2 fruit fly cellular contexts compared by ENCODE assay signal in genomic region chrX:2278782-2279304, dm6.
A peak's percentile ranks its signal among the peaks of the same experiment; 100 is the strongest.
TF ChIP-seq lines count a peak whose summit lies in the region.

No protein-coding gene starts in this region.

- TF ChIP-seq CTCF in whole organism, embryonic (GFP tag; optimal IDR thresholded peaks at IDR 0.05; lab: Kevin White, UChicago): no peak

TF ChIP-seq in whole organism, embryonic, 481 proteins besides CTCF, POLR2A, EP300 and RAD21:
- TF ChIP-seq chinmo (GFP tag; IDR thresholded peaks at IDR 0.05; lab: Robert Waterston, UW; ENCODE audit: partially characterized antibody) (peak; percentile 93), CG11398 (GFP tag; optimal IDR thresholded peaks at IDR 0.05; lab: Kevin White, UChicago) (no peak), CG9932 (GFP tag; IDR thresholded peaks at IDR 0.05; lab: Robert Waterston, UW) (peak; percentile 15; the same call in 1 of the 2 replicates), CG10431 (GFP tag; optimal IDR thresholded peaks at IDR 0.05; lab: Kevin White, UChicago) (no peak), peb (GFP tag; IDR thresholded peaks at IDR 0.05; lab: Robert Waterston, UW) (no peak), CG13424 (tag; optimal IDR thresholded peaks at IDR 0.05; lab: Kevin White, UChicago) (no peak), sd (tag; optimal IDR thresholded peaks at IDR 0.05; lab: Kevin White, UChicago) (peak; percentile 52), run (tag; optimal IDR thresholded peaks at IDR 0.05; lab: Kevin White, UChicago) (no peak), H15 (GFP tag; IDR thresholded peaks at IDR 0.05; lab: Robert Waterston, UW) (no peak), vnd (GFP tag; IDR thresholded peaks at IDR 0.05; lab: Robert Waterston, UW; ENCODE audit: partially characterized antibody) (no peak), ftz-f1 (GFP tag; optimal IDR thresholded peaks at IDR 0.05; lab: Kevin White, UChicago) (peak; percentile 28), dmrt11E (tag; optimal IDR thresholded peaks at IDR 0.05; lab: Kevin White, UChicago) (no peak), Hr78 (GFP tag; optimal IDR thresholded peaks at IDR 0.05; lab: Kevin White, UChicago) (peak in 1 of 2 experiments; percentile 80), phol (tag; optimal IDR thresholded peaks at IDR 0.05; lab: Kevin White, UChicago) (no peak), gsb-n (tag; optimal IDR thresholded peaks at IDR 0.05; lab: Kevin White, UChicago) (no peak), CG18262 (tag; optimal IDR thresholded peaks at IDR 0.05; lab: Kevin White, UChicago) (no peak), CG12659 (GFP tag; optimal IDR thresholded peaks at IDR 0.05; lab: Kevin White, UChicago) (no peak), Eip74EF (GFP tag; optimal IDR thresholded peaks at IDR 0.05; lab: Kevin White, UChicago) (peak in 1 of 2 experiments; percentile 31), CG11456 (GFP tag; IDR thresholded peaks at IDR 0.05; lab: Robert Waterston, UW) (no peak), CG4404 (GFP tag; IDR thresholded peaks at IDR 0.05; lab: Robert Waterston, UW) (no peak), salm (tag; optimal IDR thresholded peaks at IDR 0.05; lab: Kevin White, UChicago) (no peak), pfk (GFP tag; optimal IDR thresholded peaks at IDR 0.05; lab: Kevin White, UChicago) (peak; percentile 61), CG6272 (GFP tag; IDR thresholded peaks at IDR 0.05; lab: Robert Waterston, UW) (no peak), CG17802 (tag; optimal IDR thresholded peaks at IDR 0.05; lab: Kevin White, UChicago) (no peak), CG12155 (GFP tag; optimal IDR thresholded peaks at IDR 0.05; lab: Kevin White, UChicago) (no peak), Med (GFP tag; lab: Kevin White, UChicago) (peak; percentile 70), CG10543 (GFP tag; optimal IDR thresholded peaks at IDR 0.05; lab: Kevin White, UChicago) (peak; percentile 14), CG12769 (tag; optimal IDR thresholded peaks at IDR 0.05; lab: Kevin White, UChicago) (peak; percentile 27), Pdp1 (GFP tag; optimal IDR thresholded peaks at IDR 0.05; lab: Kevin White, UChicago) (peak in 1 of 2 experiments; percentile 11), CG14860 (GFP tag; IDR thresholded peaks at IDR 0.05; lab: Robert Waterston, UW; ENCODE audit: partially characterized antibody) (no peak), da (GFP tag; optimal IDR thresholded peaks at IDR 0.05; lab: Kevin White, UChicago) (no peak), kni (GFP tag; optimal IDR thresholded peaks at IDR 0.05; lab: Kevin White, UChicago) (no peak)

TF ChIP-seq in whole organism, prepupa, 60 proteins besides CTCF, POLR2A, EP300 and RAD21:
- TF ChIP-seq svp (GFP tag; lab: Kevin White, UChicago) (peak; percentile 80), CG16779 (tag; optimal IDR thresholded peaks at IDR 0.05; lab: Kevin White, UChicago) (no peak)
TF ChIP-seq in whole organism, prepupa: peak in this region for 1.
